Fruit fly (Drosophila melanogaster): ENCODE results near the gene CG34269.

The CG34269 gene

DNA sequence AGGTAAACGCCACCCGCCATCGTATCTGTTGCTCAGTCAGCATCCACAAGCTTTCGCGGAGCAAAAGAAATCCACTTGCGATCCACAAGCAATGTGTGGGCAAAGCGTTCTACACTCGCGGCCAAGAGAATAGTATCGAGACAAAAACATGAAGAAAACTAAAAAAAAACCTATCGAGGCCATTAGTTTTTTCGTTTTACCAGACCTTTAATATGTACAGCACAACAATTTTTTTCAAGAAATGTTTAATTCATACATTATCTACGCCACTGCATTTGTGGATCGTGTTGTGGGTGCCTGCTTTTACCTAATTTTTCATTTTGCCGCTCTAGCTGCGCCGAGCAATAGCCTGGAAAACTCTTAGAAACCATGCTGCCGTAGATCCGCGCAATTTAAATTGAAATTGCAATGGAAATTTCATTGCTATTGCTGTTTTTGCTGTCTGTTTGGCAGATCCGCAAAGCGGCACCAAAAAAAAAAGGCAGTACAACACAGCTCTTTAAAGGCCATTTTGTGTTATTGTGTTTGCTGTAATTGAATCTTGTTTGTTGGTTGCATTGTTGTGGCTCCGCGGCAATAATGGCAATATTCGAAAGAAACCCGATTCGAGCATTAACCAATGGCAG is 35.0 kb downstream of the CG34269 start (continued):
- peak; percentile 29 for TF ChIP-seq lz (GFP tag; optimal IDR thresholded peaks at IDR 0.05)
- no peak for TF ChIP-seq Eip93F (GFP tag; optimal IDR thresholded peaks at IDR 0.05)
- TF ChIP-seq CG8319 (GFP tag; optimal IDR thresholded peaks at IDR 0.05) = peak; percentile 31
- TF ChIP-seq eg (GFP tag; IDR thresholded peaks at IDR 0.05) = peak; percentile 96
- peak; percentile 63 for TF ChIP-seq CG4318 (GFP tag; optimal IDR thresholded peaks at IDR 0.05)
- no peak for TF ChIP-seq Ets21C (GFP tag; optimal IDR thresholded peaks at IDR 0.05)
- TF ChIP-seq svp (GFP tag) = peak; percentile 83
- peak; percentile 87 for TF ChIP-seq CG11294 (GFP tag; IDR thresholded peaks at IDR 0.05)
- peak; percentile 14 for TF ChIP-seq spab (GFP tag; optimal IDR thresholded peaks at IDR 0.05)

DNA sequence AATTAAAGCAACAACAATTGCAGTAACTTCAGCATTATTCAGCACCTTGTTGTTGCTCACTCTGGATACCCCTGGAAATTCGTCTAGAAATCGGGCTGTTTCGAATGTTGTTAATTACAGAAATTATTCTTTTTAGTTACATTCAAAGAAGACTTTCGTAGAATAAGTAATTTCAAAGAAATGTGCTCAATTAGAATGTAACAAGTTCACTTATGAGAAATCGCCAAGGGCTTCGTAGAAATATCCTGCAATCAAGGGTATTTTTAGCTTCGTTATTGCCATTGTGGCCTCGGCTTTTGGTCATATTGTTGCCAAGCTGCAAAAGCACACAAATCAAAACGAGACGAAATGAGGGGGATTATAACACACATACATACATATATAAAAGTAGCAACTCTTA is 35.8 kb downstream of the CG34269 start:
- TF ChIP-seq Eip75B (GFP tag; optimal IDR thresholded peaks at IDR 0.05) (peak; percentile 10), net (GFP tag; optimal IDR thresholded peaks at IDR 0.05) (peak; percentile 48), CG15336 (GFP tag; IDR thresholded peaks at IDR 0.05) (peak; percentile 79), fd59A (GFP tag; optimal IDR thresholded peaks at IDR 0.05) (no peak), CG11762 (GFP tag; optimal IDR thresholded peaks at IDR 0.05; ENCODE audit: insufficient read depth) (peak; percentile 10), CG6163 (GFP tag; IDR thresholded peaks at IDR 0.05) (peak; percentile 44; the same call in 2 of the 3 replicates), Lpt (GFP tag; optimal IDR thresholded peaks at IDR 0.05) (no peak), Met (GFP tag; optimal IDR thresholded peaks at IDR 0.05) (no peak), CG6854 (GFP tag; optimal IDR thresholded peaks at IDR 0.05) (no peak), ss (GFP tag; optimal IDR thresholded peaks at IDR 0.05) (no peak), Hr39 (GFP tag; optimal IDR thresholded peaks at IDR 0.05) (peak; percentile 26), CG4318 (GFP tag; optimal IDR thresholded peaks at IDR 0.05) (peak; percentile 31), CG7368 (GFP tag; optimal IDR thresholded peaks at IDR 0.05) (no peak), CG3919 (GFP tag; optimal IDR thresholded peaks at IDR 0.05) (peak; percentile 27), eg (GFP tag; IDR thresholded peaks at IDR 0.05) (peak; percentile 69), Hr4 (GFP tag; optimal IDR thresholded peaks at IDR 0.05) (peak; percentile 76), CG16779 (tag; optimal IDR thresholded peaks at IDR 0.05) (no peak), OdsH (GFP tag; optimal IDR thresholded peaks at IDR 0.05) (peak; percentile 47), Eip78C (GFP tag) (no peak), Sox15 (GFP tag; optimal IDR thresholded peaks at IDR 0.05) (no peak), esn (GFP tag; optimal IDR thresholded peaks at IDR 0.05) (peak; percentile 27), pdm3 (GFP tag; optimal IDR thresholded peaks at IDR 0.05) (peak; percentile 53), CG6808 (GFP tag; optimal IDR thresholded peaks at IDR 0.05) (no peak), CG3032 (tag; optimal IDR thresholded peaks at IDR 0.05) (no peak), CG6792 (GFP tag; optimal IDR thresholded peaks at IDR 0.05) (no peak), CG11294 (GFP tag; IDR thresholded peaks at IDR 0.05) (0 out of 2 replicates have a peak, but pooled peaks have one; percentile 31), Sox14 (GFP tag; optimal IDR thresholded peaks at IDR 0.05) (peak; percentile 61), CG10631 (GFP tag; optimal IDR thresholded peaks at IDR 0.05) (peak; percentile 1), achi (GFP tag; optimal IDR thresholded peaks at IDR 0.05) (peak; percentile 44), Blimp-1 (GFP tag; optimal IDR thresholded peaks at IDR 0.05) (no peak), Gug (GFP tag; IDR thresholded peaks at IDR 0.05) (no peak), CG8319 (GFP tag; optimal IDR thresholded peaks at IDR 0.05) (no peak), lz (GFP tag; optimal IDR thresholded peaks at IDR 0.05) (no peak), Smox (GFP tag; optimal IDR thresholded peaks at IDR 0.05) (no peak), CG6276 (GFP tag; optimal IDR thresholded peaks at IDR 0.05) (no peak), fd85E (GFP tag; optimal IDR thresholded peaks at IDR 0.05) (no peak), CG32006 (GFP tag; optimal IDR thresholded peaks at IDR 0.05) (peak; percentile 78), CG31627 (GFP tag; optimal IDR thresholded peaks at IDR 0.05) (no peak), acj6 (GFP tag; optimal IDR thresholded peaks at IDR 0.05) (peak; percentile 5), Eip93F (GFP tag; optimal IDR thresholded peaks at IDR 0.05) (no peak), vri (GFP tag; optimal IDR thresholded peaks at IDR 0.05) (no peak), CG8119 (GFP tag; IDR thresholded peaks at IDR 0.05) (peak; percentile 79)

Data from whole organism, prepupa.